Worm (Caenorhabditis elegans) whole organism, early embryonic: Measurements from ENCODE around the gene fbxa-152.
A peak's percentile ranks its signal among the peaks of the same experiment; 100 is the strongest.

ENCODE experiments used
- B0310.2 ChIP-seq: sonication (generic microtip); optimal IDR thresholded peaks from 2 replicates; lab custom pipeline; 2016; ENCODE audit warnings: mild to moderate bottlenecking, missing genetic modification characterization, missing compliant biosample characterization
- aly-1 ChIP-seq: sonication (generic microtip); optimal IDR thresholded peaks from 2 replicates; lab custom pipeline; 2016; ENCODE audit warnings: missing genetic modification characterization, missing compliant biosample characterization
- ama-1 ChIP-seq: fragments of 150-350 bp; optimal IDR thresholded peaks from 2 replicates; lab custom pipeline; 2014
- ceh-13 ChIP-seq: fragments of 200-800 bp; sonication (Bioruptor generic); optimal IDR thresholded peaks from 2 replicates; lab custom pipeline; 2018; ENCODE audit warnings: mild to moderate bottlenecking, missing genetic modification characterization, missing compliant biosample characterization
- ceh-36 ChIP-seq: sonication (generic microtip); optimal IDR thresholded peaks from 2 replicates; lab custom pipeline; 2016; ENCODE audit warnings: missing genetic modification characterization, inconsistent platforms, missing compliant biosample characterization
- flt-1 ChIP-seq: fragments of 200-800 bp; sonication (Bioruptor generic); IDR thresholded peaks from 2 replicates; pipeline ENCODE4 v1.3.6; 2022; ENCODE audit warnings: missing genetic modification characterization, missing compliant biosample characterization
- hmg-4 ChIP-seq: fragments of 200-800 bp; sonication (Bioruptor generic); optimal IDR thresholded peaks from 2 replicates; lab custom pipeline; 2018; ENCODE audit warnings: mild to moderate bottlenecking, missing genetic modification characterization, missing compliant biosample characterization
- hnd-1 ChIP-seq: sonication (generic microtip); optimal IDR thresholded peaks from 2 replicates; lab custom pipeline; 2016; ENCODE audit warnings: missing genetic modification characterization, missing compliant biosample characterization
- scrt-1 ChIP-seq: fragments of 200-800 bp; sonication (Bioruptor generic); IDR thresholded peaks from 2 replicates; pipeline ENCODE4 v1.3.6; 2022; ENCODE audit warnings: missing genetic modification characterization, missing compliant biosample characterization
- sea-1 ChIP-seq: fragments of 200-800 bp; sonication (Bioruptor generic); conservative IDR thresholded peaks from 2 replicates; pipeline ENCODE4 v1.3.6; 2022; ENCODE audit warnings: missing genetic modification characterization, missing compliant biosample characterization
- tra-4 ChIP-seq: sonication (generic microtip); optimal IDR thresholded peaks from 2 replicates; lab custom pipeline; 2017; ENCODE audit warnings: missing genetic modification characterization, missing compliant biosample characterization

ce11 chrV:15553869-15554268 lies 48.3 kb downstream of the fbxa-152 start:
- TF ChIP-seq hnd-1 (tag; lab: Kevin White, UChicago) (peak; percentile 41), ama-1 (lab: Kevin White, UChicago) (no peak), ceh-13 (GFP tag; lab: Kevin White, UChicago) (peak; percentile 17), aly-1 (tag; lab: Kevin White, UChicago) (no peak), B0310.2 (tag; lab: Kevin White, UChicago) (no peak), hmg-4 (GFP tag; lab: Kevin White, UChicago) (peak; percentile 35), sea-1 (GFP tag; lab: Robert Waterston, UW) (no peak), flt-1 (GFP tag; lab: Robert Waterston, UW) (peak; percentile 65), scrt-1 (GFP tag; lab: Robert Waterston, UW) (0 out of 2 replicates have a peak, but pooled peaks have one; percentile 39), ceh-36 (peak; percentile 46), tra-4 (no peak)
